Worm (Caenorhabditis elegans) whole organism, mixed stage, embryonic: Measurements from ENCODE around the gene K02E2.7.

Experiments
- M03D4.4 ChIP-seq: sonication (generic microtip); optimal IDR thresholded peaks from 2 replicates; lab custom pipeline; 2017; ENCODE audit warnings: mild to moderate bottlenecking, missing genetic modification characterization, missing compliant biosample characterization
- blmp-1 ChIP-seq: fragments of 150-350 bp; optimal IDR thresholded peaks from 2 replicates; lab custom pipeline; 2014; ENCODE audit warnings: missing biosample characterization, missing genetic modification characterization
- elt-3 ChIP-seq: fragments of 150-350 bp; optimal IDR thresholded peaks from 2 replicates; lab custom pipeline; 2014; ENCODE audit warnings: missing biosample characterization, missing genetic modification characterization
- flh-1 ChIP-seq: fragments of 200-800 bp; sonication (Bioruptor generic); optimal IDR thresholded peaks from 2 replicates; lab custom pipeline; 2018; ENCODE audit warnings: mild to moderate bottlenecking, missing genetic modification characterization, moderate library complexity, missing compliant biosample characterization
- lsy-2 ChIP-seq: fragments of 150-350 bp; optimal IDR thresholded peaks from 2 replicates; lab custom pipeline; 2014; ENCODE audit warnings: missing biosample characterization, missing genetic modification characterization
- pha-4 ChIP-seq: fragments of 150-350 bp; optimal IDR thresholded peaks from 2 replicates; lab custom pipeline; 2018; ENCODE audit warnings: missing biosample characterization, missing genetic modification reagents, missing genetic modification characterization
- ztf-11 ChIP-seq: fragments of 150-350 bp; optimal IDR thresholded peaks from 2 replicates; lab custom pipeline; 2014; ENCODE audit warnings: missing biosample characterization, missing genetic modification characterization

ce11 chrV:20399532-20400068 lies 12.8 kb upstream of the K02E2.7 start:
- no peak for TF ChIP-seq elt-3
- no peak for TF ChIP-seq M03D4.4
- no peak for TF ChIP-seq blmp-1
- no peak for TF ChIP-seq ztf-11 (tag; lab: Kevin White, UChicago)
- no peak for TF ChIP-seq pha-4
- no peak for TF ChIP-seq lsy-2 (tag; lab: Kevin White, UChicago)
- TF ChIP-seq flh-1 = no peak
